Fruit fly (Drosophila melanogaster) S2 (cell line): Measurements from ENCODE around the gene Pyroxd1.
A peak's percentile ranks its signal among the peaks of the same experiment; 100 is the strongest.

Source experiments
- CG8478 ChIP-seq: fragments of >200 bp; optimal IDR thresholded peaks from 2 replicates; lab custom pipeline; 2018
- CTCF ChIP-seq, 2 experiments: fragments of >200 bp; optimal IDR thresholded peaks; 2 replicates each; lab custom pipeline; 2018

DNA sequence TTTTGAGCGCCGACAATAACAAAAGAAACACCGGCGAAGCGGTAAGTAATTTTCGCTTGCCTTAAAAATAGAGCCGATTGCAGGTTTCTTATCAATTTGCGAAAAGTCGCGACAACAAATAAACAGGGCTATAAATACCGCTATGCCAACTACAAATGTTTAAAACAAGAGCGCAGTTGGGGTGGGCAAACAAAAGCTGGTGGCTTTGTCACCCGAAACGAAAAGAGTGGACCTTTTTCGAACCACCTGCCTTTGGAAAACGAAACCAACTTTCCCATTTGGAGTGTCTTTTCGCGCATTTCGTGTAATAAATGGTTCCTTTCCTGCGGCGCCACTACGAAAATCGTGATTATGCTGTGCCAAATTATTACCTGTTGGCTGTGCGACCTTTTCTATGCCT lies 7.0 kb downstream of the Pyroxd1 start:
- TF ChIP-seq CTCF (optimal IDR thresholded peaks at IDR 0.05; lab: Kevin White, UChicago) (peak in 1 of 2 experiments; percentile 2), CG8478 (no peak)
